Worm (Caenorhabditis elegans) whole organism, young adult: ENCODE data around the gene F22B3.10.

Source experiments
- B0035.1 ChIP-seq: sonication (generic microtip); optimal IDR thresholded peaks from 2 replicates; lab custom pipeline; 2016; ENCODE audit warnings: missing genetic modification characterization, mild to moderate bottlenecking, missing compliant biosample characterization, missing genotype, missing genetic modification reagents
- F39B2.1 ChIP-seq: fragments of 200-800 bp; sonication (Bioruptor generic); IDR thresholded peaks from 2 replicates; pipeline ENCODE4 v1.3.6; 2022; ENCODE audit warnings: missing genetic modification reagents, missing genetic modification characterization, missing compliant biosample characterization
- F49E8.2 ChIP-seq: sonication (generic microtip); optimal IDR thresholded peaks from 3 replicates; lab custom pipeline; 2017; ENCODE audit warnings: missing genetic modification characterization, mild to moderate bottlenecking, missing compliant biosample characterization, antibody characterized with exemption, moderate library complexity; ENCODE audit not compliant: insufficient read depth
- K11D2.4 ChIP-seq: fragments of 200-800 bp; sonication (Bioruptor generic); IDR thresholded peaks from 2 replicates; pipeline ENCODE4 v1.3.6; 2022; ENCODE audit warnings: missing genetic modification reagents, missing genetic modification characterization, missing compliant biosample characterization
- K12H6.12 ChIP-seq: fragments of 200-800 bp; sonication (Bioruptor generic); optimal IDR thresholded peaks from 2 replicates; lab custom pipeline; 2018; ENCODE audit warnings: mild to moderate bottlenecking, missing genetic modification characterization, missing compliant biosample characterization
- Y53G8AR.9 ChIP-seq: fragments of 200-800 bp; sonication (Bioruptor generic); conservative IDR thresholded peaks from 2 replicates; pipeline ENCODE4 v1.3.6; 2022; ENCODE audit warnings: missing genetic modification reagents, missing genetic modification characterization, missing compliant biosample characterization
- Y95B8A.8 ChIP-seq: fragments of 200-800 bp; sonication (Bioruptor generic); IDR thresholded peaks from 2 replicates; pipeline ENCODE4 v1.3.6; 2022; ENCODE audit warnings: missing genetic modification reagents, missing genetic modification characterization, missing compliant biosample characterization
- aptf-2 ChIP-seq: fragments of 200-800 bp; sonication (Bioruptor generic); conservative IDR thresholded peaks from 2 replicates; pipeline ENCODE4 v1.3.6; 2022; ENCODE audit warnings: missing genetic modification reagents, missing genetic modification characterization, missing compliant biosample characterization
- atf-7 ChIP-seq: sonication (generic microtip); optimal IDR thresholded peaks from 2 replicates; lab custom pipeline; 2017; ENCODE audit warnings: mild to moderate bottlenecking, missing genetic modification characterization, missing compliant biosample characterization
- attf-5 ChIP-seq: fragments of 200-800 bp; sonication (Bioruptor generic); optimal IDR thresholded peaks from 2 replicates; lab custom pipeline; 2018; ENCODE audit warnings: mild to moderate bottlenecking, missing genetic modification characterization, missing compliant biosample characterization
- cebp-1 ChIP-seq, 2 experiments: fragments of 200-800 bp in 1 of 2; sonication (Bioruptor generic) in 1 of 2; sonication (generic microtip) in 1 of 2; IDR thresholded peaks in 1 of 2; optimal IDR thresholded peaks in 1 of 2; 2 replicates each; pipeline versions ENCODE4 v1.3.6 to Lab custom; 2017 to 2022; ENCODE audit warnings: missing compliant biosample characterization in 2 of 2, missing genetic modification characterization in 2 of 2, mild to moderate bottlenecking in 1 of 2, missing genetic modification reagents in 1 of 2, moderate library complexity in 1 of 2
- ceh-40 ChIP-seq: fragments of 200-800 bp; sonication (Bioruptor generic); IDR thresholded peaks from 2 replicates; pipeline ENCODE4 v1.3.6; 2022; ENCODE audit warnings: missing genetic modification characterization, missing compliant biosample characterization
- chd-7 ChIP-seq: sonication (generic microtip); optimal IDR thresholded peaks from 2 replicates; lab custom pipeline; 2016; ENCODE audit warnings: mild to moderate bottlenecking, missing genetic modification characterization, moderate library complexity, missing compliant biosample characterization
- die-1 ChIP-seq: sonication (generic microtip); optimal IDR thresholded peaks from 2 replicates; lab custom pipeline; 2016; ENCODE audit warnings: missing genotype, mild to moderate bottlenecking, missing genetic modification characterization, missing compliant biosample characterization
- dpl-1 ChIP-seq: fragments of 150-350 bp; optimal IDR thresholded peaks from 2 replicates; lab custom pipeline; 2014; ENCODE audit warnings: missing biosample characterization, missing genetic modification reagents, missing genetic modification characterization
- efl-1 ChIP-seq: fragments of 150-350 bp; optimal IDR thresholded peaks from 2 replicates; lab custom pipeline; 2014; ENCODE audit warnings: missing biosample characterization, missing genetic modification reagents, missing genetic modification characterization
- gei-17 ChIP-seq: fragments of 200-800 bp; sonication (Bioruptor generic); optimal IDR thresholded peaks from 2 replicates; lab custom pipeline; 2018; ENCODE audit warnings: mild to moderate bottlenecking, missing genetic modification characterization, missing compliant biosample characterization
- hmg-1.2 ChIP-seq: fragments of 200-800 bp; sonication (Bioruptor generic); IDR thresholded peaks from 2 replicates; pipeline ENCODE4 v1.3.6; 2022; ENCODE audit warnings: missing genetic modification reagents, missing genetic modification characterization, missing compliant biosample characterization
- hmg-20 ChIP-seq: fragments of 200-800 bp; sonication (Bioruptor generic); IDR thresholded peaks from 2 replicates; pipeline ENCODE4 v1.3.6; 2022; ENCODE audit warnings: missing genetic modification reagents, missing genetic modification characterization, missing compliant biosample characterization
- hsf-1 ChIP-seq: fragments of 200-800 bp; sonication (Bioruptor generic); IDR thresholded peaks from 2 replicates; pipeline ENCODE4 v1.3.6; 2022; ENCODE audit warnings: missing genetic modification reagents, missing genetic modification characterization, missing compliant biosample characterization
- let-526 ChIP-seq: fragments of 200-800 bp; sonication (Bioruptor generic); IDR thresholded peaks from 2 replicates; pipeline ENCODE4 v1.3.6; 2022; ENCODE audit warnings: missing genetic modification reagents, missing genetic modification characterization, missing compliant biosample characterization
- let-607 ChIP-seq, 2 experiments: fragments of 200-800 bp in 1 of 2; sonication (Bioruptor generic) in 1 of 2; sonication (generic microtip) in 1 of 2; optimal IDR thresholded peaks; 2 replicates each; lab custom pipeline; 2016 to 2018; ENCODE audit warnings: mild to moderate bottlenecking in 2 of 2, missing compliant biosample characterization in 2 of 2, missing genetic modification characterization in 2 of 2, moderate library complexity in 2 of 2, missing genotype in 1 of 2
- lin-26 ChIP-seq: fragments of 200-800 bp; sonication (Bioruptor generic); IDR thresholded peaks from 2 replicates; pipeline ENCODE4 v1.3.6; 2022; ENCODE audit warnings: missing genetic modification reagents, missing genetic modification characterization, missing compliant biosample characterization
- lsl-1 ChIP-seq: fragments of 200-800 bp; sonication (Bioruptor generic); optimal IDR thresholded peaks from 2 replicates; lab custom pipeline; 2018; ENCODE audit warnings: mild to moderate bottlenecking, missing genetic modification characterization, moderate library complexity, missing compliant biosample characterization
- lsy-27 ChIP-seq: sonication (generic microtip); optimal IDR thresholded peaks from 2 replicates; lab custom pipeline; 2017; ENCODE audit warnings: missing genetic modification characterization, mild to moderate bottlenecking, missing compliant biosample characterization, antibody characterized with exemption, missing genotype, borderline replicate concordance; ENCODE audit not compliant: insufficient read depth
- mcd-1 ChIP-seq: fragments of 200-800 bp; sonication (Bioruptor generic); IDR thresholded peaks from 2 replicates; pipeline ENCODE4 v1.3.6; 2022; ENCODE audit warnings: missing genetic modification reagents, missing genetic modification characterization, missing compliant biosample characterization
- mes-4 ChIP-seq: sonication (generic microtip); optimal IDR thresholded peaks from 2 replicates; lab custom pipeline; 2016; ENCODE audit warnings: missing genotype, missing genetic modification characterization, missing compliant biosample characterization
- nhr-80 ChIP-seq: sonication (generic microtip); optimal IDR thresholded peaks from 2 replicates; lab custom pipeline; 2016; ENCODE audit warnings: missing genetic modification characterization, missing compliant biosample characterization
- rec-8 ChIP-seq, 2 experiments: sonication (generic microtip); optimal IDR thresholded peaks; 2 replicates each; lab custom pipeline; 2016; ENCODE audit warnings: mild to moderate bottlenecking in 2 of 2, missing genetic modification characterization in 2 of 2, missing genetic modification reagents in 2 of 2, missing genotype in 2 of 2, missing biosample characterization in 1 of 2, missing compliant biosample characterization in 1 of 2, moderate library complexity in 1 of 2
- snpc-1.3 ChIP-seq: sonication (generic microtip); optimal IDR thresholded peaks from 2 replicates; lab custom pipeline; 2017; ENCODE audit warnings: missing genetic modification characterization, mild to moderate bottlenecking, missing compliant biosample characterization, antibody characterized with exemption, moderate library complexity, missing genotype, missing genetic modification reagents; ENCODE audit not compliant: insufficient read depth
- snpc-4 ChIP-seq, 5 experiments: fragments of 150-350 bp in 1 of 5; sonication (generic microtip) in 4 of 5; optimal IDR thresholded peaks; 2 replicates each; lab custom pipeline; 2014 to 2018; ENCODE audit warnings: missing genetic modification characterization in 5 of 5, missing biosample characterization in 3 of 5, antibody characterized with exemption in 2 of 5, mild to moderate bottlenecking in 2 of 5, missing compliant biosample characterization in 2 of 5, missing genotype in 2 of 5, moderate library complexity in 2 of 5, missing genetic modification reagents in 1 of 5
- tbx-9 ChIP-seq: sonication (generic microtip); optimal IDR thresholded peaks from 2 replicates; lab custom pipeline; 2016; ENCODE audit warnings: borderline replicate concordance, missing genetic modification characterization, inconsistent platforms, missing compliant biosample characterization
- tlf-1 ChIP-seq: fragments of 200-800 bp; sonication (Bioruptor generic); optimal IDR thresholded peaks from 2 replicates; lab custom pipeline; 2018; ENCODE audit warnings: mild to moderate bottlenecking, missing genetic modification characterization, missing compliant biosample characterization
- unc-130 ChIP-seq: sonication (generic microtip); optimal IDR thresholded peaks from 2 replicates; lab custom pipeline; 2016; ENCODE audit warnings: missing genetic modification reagents, missing genetic modification characterization, missing compliant biosample characterization
- unc-62 ChIP-seq: fragments of 150-350 bp; optimal IDR thresholded peaks from 2 replicates; lab custom pipeline; 2014; ENCODE audit warnings: missing biosample characterization, missing genetic modification reagents, missing genetic modification characterization
- ztf-18 ChIP-seq: sonication (generic microtip); optimal IDR thresholded peaks from 2 replicates; lab custom pipeline; 2016; ENCODE audit warnings: missing genotype, mild to moderate bottlenecking, missing genetic modification characterization, missing compliant biosample characterization

Gene F22B3.10

ce11 chrIV:11372366-11372997, 42.3 kb downstream of the F22B3.10 start, which contains the start of gene cbd-1 (continued):
- no peak for TF ChIP-seq mes-4 (tag; lab: Kevin White, UChicago)
- TF ChIP-seq unc-130 (GFP tag; lab: Kevin White, UChicago), result no peak
- no peak for TF ChIP-seq atf-7 (tag; lab: Kevin White, UChicago)
- no peak for TF ChIP-seq K12H6.12 (tag; lab: Kevin White, UChicago)
- peak; percentile 73 for TF ChIP-seq tlf-1 (GFP tag; lab: Kevin White, UChicago)
- TF ChIP-seq lsy-27 (tag; lab: Kevin White, UChicago), result no peak
- no peak for TF ChIP-seq lin-26 (GFP tag; lab: Robert Waterston, UW)
- no peak for TF ChIP-seq Y53G8AR.9 (GFP tag; lab: Robert Waterston, UW)
- TF ChIP-seq F39B2.1 (GFP tag; lab: Robert Waterston, UW), result no peak
- peak; percentile 81 for TF ChIP-seq dpl-1
- TF ChIP-seq snpc-4 (GFP tag; optimal IDR thresholded peaks at IDR 0.05; lab: Kevin White, UChicago), result no peak
- TF ChIP-seq snpc-4 (tag; optimal IDR thresholded peaks at IDR 0.05; lab: Kevin White, UChicago), result peak in 1 of 4 experiments; percentile 10
- no peak for TF ChIP-seq K11D2.4 (GFP tag; lab: Robert Waterston, UW)
- TF ChIP-seq unc-62, result no peak
- peak; percentile 96 for TF ChIP-seq efl-1 (GFP tag; lab: Kevin White, UChicago)
- no peak for TF ChIP-seq rec-8 (tag; optimal IDR thresholded peaks at IDR 0.05; lab: Kevin White, UChicago)
- no peak for TF ChIP-seq snpc-1.3 (tag; lab: Kevin White, UChicago)
- no peak for TF ChIP-seq hmg-20 (GFP tag; lab: Robert Waterston, UW)
- no peak for TF ChIP-seq tbx-9 (tag; lab: Kevin White, UChicago)
- TF ChIP-seq die-1 (tag; lab: Kevin White, UChicago), result no peak
- TF ChIP-seq B0035.1 (tag; lab: Kevin White, UChicago), result no peak
- TF ChIP-seq chd-7 (tag; lab: Kevin White, UChicago), result no peak
- TF ChIP-seq ceh-40 (GFP tag; lab: Robert Waterston, UW), result no peak
- TF ChIP-seq gei-17 (GFP tag; lab: Kevin White, UChicago), result no peak
- TF ChIP-seq lsl-1 (GFP tag; lab: Kevin White, UChicago), result peak; percentile 92
- no peak for TF ChIP-seq aptf-2 (GFP tag; lab: Robert Waterston, UW)
- TF ChIP-seq ztf-18 (tag; lab: Kevin White, UChicago), result no peak

ce11 chrIV:11371645-11372044, 43.2 kb downstream of the F22B3.10 start, which contains the start of gene sec-31:
Gene sec-31, minus strand, starts transcription at chrIV:11371792.
- peak in 1 of 2 experiments; percentile 29 for TF ChIP-seq let-607 (tag; optimal IDR thresholded peaks at IDR 0.05; lab: Kevin White, UChicago)
- peak; percentile 37 for TF ChIP-seq mcd-1 (GFP tag; lab: Robert Waterston, UW)
- TF ChIP-seq let-526 (GFP tag; lab: Robert Waterston, UW), result no peak

- TF ChIP-seq Y95B8A.8, result no peak
- peak; percentile 90 for TF ChIP-seq cebp-1 (GFP tag; IDR thresholded peaks at IDR 0.05; lab: Robert Waterston, UW)
- TF ChIP-seq cebp-1 (tag; optimal IDR thresholded peaks at IDR 0.05; lab: Kevin White, UChicago), result peak; percentile 96
- TF ChIP-seq F49E8.2, result no peak
- TF ChIP-seq nhr-80, result peak; percentile 45
- no peak for TF ChIP-seq hsf-1 (GFP tag; lab: Robert Waterston, UW)
- TF ChIP-seq attf-5 (GFP tag; lab: Kevin White, UChicago), result peak; percentile 28
- peak; percentile 87 for TF ChIP-seq hmg-1.2 (GFP tag; lab: Robert Waterston, UW)
- TF ChIP-seq, all 124 proteins: peak for 4
Observed at ce11 chrIV:11363806-11364562, 50.8 kb downstream of the F22B3.10 start.
